Worm (Caenorhabditis elegans) whole organism, late embryonic: ENCODE data around the gene algn-1.

Experiments
- C08G9.2 ChIP-seq: sonication (generic microtip); optimal IDR thresholded peaks from 2 replicates; lab custom pipeline; 2016; ENCODE audit warnings: mild to moderate bottlenecking, missing genetic modification characterization, moderate library complexity, missing compliant biosample characterization
- C38D4.7 ChIP-seq: fragments of 200-800 bp; sonication (Bioruptor generic); optimal IDR thresholded peaks from 2 replicates; lab custom pipeline; 2018; ENCODE audit warnings: mild to moderate bottlenecking, missing genetic modification characterization, moderate library complexity, missing compliant biosample characterization
- F13H6.1 ChIP-seq: sonication (generic microtip); optimal IDR thresholded peaks from 2 replicates; lab custom pipeline; 2016; ENCODE audit warnings: missing genetic modification characterization, missing compliant biosample characterization
- T23F11.4 ChIP-seq: fragments of 200-800 bp; sonication (Bioruptor generic); optimal IDR thresholded peaks from 2 replicates; lab custom pipeline; 2018; ENCODE audit warnings: mild to moderate bottlenecking, missing genetic modification characterization, missing compliant biosample characterization
- ahr-1 ChIP-seq: sonication (generic microtip); optimal IDR thresholded peaks from 2 replicates; lab custom pipeline; 2016; ENCODE audit warnings: missing genetic modification characterization, missing compliant biosample characterization
- ama-1 ChIP-seq: fragments of 150-350 bp; optimal IDR thresholded peaks from 2 replicates; lab custom pipeline; 2014
- ceh-14 ChIP-seq: sonication (generic microtip); optimal IDR thresholded peaks from 2 replicates; lab custom pipeline; 2016; ENCODE audit warnings: missing genotype, missing genetic modification characterization, missing compliant biosample characterization
- ceh-2 ChIP-seq: sonication (generic microtip); optimal IDR thresholded peaks from 2 replicates; lab custom pipeline; 2016; ENCODE audit warnings: missing genotype, missing genetic modification characterization, missing compliant biosample characterization
- ceh-22 ChIP-seq: sonication (generic microtip); optimal IDR thresholded peaks from 2 replicates; lab custom pipeline; 2017; ENCODE audit warnings: missing biosample characterization, missing genetic modification characterization
- ceh-31 ChIP-seq: sonication (generic microtip); optimal IDR thresholded peaks from 2 replicates; lab custom pipeline; 2016; ENCODE audit warnings: missing genetic modification characterization, missing compliant biosample characterization
- ceh-34 ChIP-seq: sonication (generic microtip); optimal IDR thresholded peaks from 2 replicates; lab custom pipeline; 2016; ENCODE audit warnings: mild to moderate bottlenecking, missing genetic modification characterization, missing compliant biosample characterization
- ceh-48 ChIP-seq: sonication (generic microtip); optimal IDR thresholded peaks from 2 replicates; lab custom pipeline; 2016; ENCODE audit warnings: missing genetic modification characterization, inconsistent platforms, missing compliant biosample characterization
- ceh-6 ChIP-seq: fragments of 200-800 bp; sonication (Bioruptor generic); optimal IDR thresholded peaks from 2 replicates; lab custom pipeline; 2018; ENCODE audit warnings: mild to moderate bottlenecking, missing genetic modification characterization, missing compliant biosample characterization
- che-1 ChIP-seq: sonication (generic microtip); optimal IDR thresholded peaks from 2 replicates; lab custom pipeline; 2016; ENCODE audit warnings: mild to moderate bottlenecking, missing genetic modification characterization, missing compliant biosample characterization
- dve-1 ChIP-seq: sonication (generic microtip); optimal IDR thresholded peaks from 2 replicates; lab custom pipeline; 2017; ENCODE audit warnings: antibody characterized with exemption, mild to moderate bottlenecking, missing genetic modification characterization, missing compliant biosample characterization
- elt-2 ChIP-seq: sonication (generic microtip); optimal IDR thresholded peaks from 2 replicates; lab custom pipeline; 2016; ENCODE audit warnings: missing genetic modification reagents, missing genetic modification characterization, missing compliant biosample characterization
- elt-4 ChIP-seq: sonication (generic microtip); optimal IDR thresholded peaks from 2 replicates; lab custom pipeline; 2016; ENCODE audit warnings: missing genetic modification characterization, missing compliant biosample characterization
- ets-4 ChIP-seq: sonication (generic microtip); optimal IDR thresholded peaks from 2 replicates; lab custom pipeline; 2016; ENCODE audit warnings: missing genetic modification characterization, missing compliant biosample characterization
- eyg-1 ChIP-seq: sonication (generic microtip); optimal IDR thresholded peaks from 2 replicates; lab custom pipeline; 2016; ENCODE audit warnings: missing genotype, missing genetic modification characterization, missing compliant biosample characterization
- fax-1 ChIP-seq: sonication (generic microtip); optimal IDR thresholded peaks from 2 replicates; lab custom pipeline; 2016; ENCODE audit warnings: missing genotype, missing genetic modification characterization, missing compliant biosample characterization
- fkh-6 ChIP-seq: sonication (generic microtip); optimal IDR thresholded peaks from 2 replicates; lab custom pipeline; 2016; ENCODE audit warnings: missing genetic modification characterization, missing compliant biosample characterization
- hlh-13 ChIP-seq: fragments of 200-800 bp; sonication (Bioruptor generic); optimal IDR thresholded peaks from 2 replicates; lab custom pipeline; 2018; ENCODE audit warnings: mild to moderate bottlenecking, missing genetic modification characterization, missing compliant biosample characterization
- hlh-15 ChIP-seq: sonication (generic microtip); optimal IDR thresholded peaks from 2 replicates; lab custom pipeline; 2016; ENCODE audit warnings: missing genetic modification characterization, missing compliant biosample characterization
- hlh-8 ChIP-seq: sonication (generic microtip); optimal IDR thresholded peaks from 2 replicates; lab custom pipeline; 2016; ENCODE audit warnings: missing genotype, missing genetic modification characterization, missing compliant biosample characterization
- lim-6 ChIP-seq: sonication (generic microtip); optimal IDR thresholded peaks from 2 replicates; lab custom pipeline; 2016; ENCODE audit warnings: missing genetic modification characterization, missing compliant biosample characterization
- lin-11 ChIP-seq: fragments of 200-800 bp; sonication (Bioruptor generic); optimal IDR thresholded peaks from 2 replicates; lab custom pipeline; 2018; ENCODE audit warnings: mild to moderate bottlenecking, missing genetic modification characterization, missing compliant biosample characterization
- madf-2 ChIP-seq: sonication (generic microtip); optimal IDR thresholded peaks from 2 replicates; lab custom pipeline; 2017; ENCODE audit warnings: missing genetic modification characterization, missing compliant biosample characterization
- mec-3 ChIP-seq: sonication (generic microtip); optimal IDR thresholded peaks from 2 replicates; lab custom pipeline; 2016; ENCODE audit warnings: borderline replicate concordance, missing genetic modification characterization, missing compliant biosample characterization
- nfya-1 ChIP-seq: sonication (generic microtip); optimal IDR thresholded peaks from 2 replicates; lab custom pipeline; 2017; ENCODE audit warnings: missing genetic modification characterization, mild to moderate bottlenecking, missing compliant biosample characterization, antibody characterized with exemption, moderate library complexity
- nhr-11 ChIP-seq: fragments of 150-350 bp; optimal IDR thresholded peaks from 2 replicates; lab custom pipeline; 2014; ENCODE audit warnings: missing biosample characterization, missing genetic modification characterization
- npax-4 ChIP-seq: sonication (generic microtip); optimal IDR thresholded peaks from 2 replicates; lab custom pipeline; 2016; ENCODE audit warnings: missing genetic modification characterization, missing compliant biosample characterization
- odd-2 ChIP-seq: sonication (generic microtip); optimal IDR thresholded peaks from 2 replicates; lab custom pipeline; 2017; ENCODE audit warnings: antibody characterized with exemption, mild to moderate bottlenecking, missing genetic modification characterization, missing compliant biosample characterization
- pat-9 ChIP-seq: fragments of 200-800 bp; sonication (Bioruptor generic); optimal IDR thresholded peaks from 2 replicates; lab custom pipeline; 2018; ENCODE audit warnings: mild to moderate bottlenecking, missing genetic modification characterization, moderate library complexity, missing compliant biosample characterization
- pax-1 ChIP-seq: fragments of 150-350 bp; optimal IDR thresholded peaks from 2 replicates; lab custom pipeline; 2014; ENCODE audit warnings: missing biosample characterization, missing genetic modification characterization
- pqm-1 ChIP-seq: sonication (generic microtip); optimal IDR thresholded peaks from 2 replicates; lab custom pipeline; 2016; ENCODE audit warnings: missing genetic modification characterization, missing compliant biosample characterization
- pros-1 ChIP-seq: fragments of 150-350 bp; optimal IDR thresholded peaks from 2 replicates; lab custom pipeline; 2014; ENCODE audit warnings: missing biosample characterization, missing genetic modification reagents, missing genetic modification characterization
- ref-2 ChIP-seq: sonication (generic microtip); optimal IDR thresholded peaks from 2 replicates; lab custom pipeline; 2016; ENCODE audit warnings: missing genetic modification characterization, missing compliant biosample characterization
- sox-2 ChIP-seq: fragments of 200-800 bp; sonication (Bioruptor generic); IDR thresholded peaks from 2 replicates; pipeline ENCODE4 v1.3.6; 2022; ENCODE audit warnings: missing genetic modification reagents, missing genetic modification characterization, missing compliant biosample characterization
- sox-4 ChIP-seq: sonication (generic microtip); optimal IDR thresholded peaks from 2 replicates; lab custom pipeline; 2017; ENCODE audit warnings: mild to moderate bottlenecking, missing genetic modification characterization, inconsistent platforms, missing compliant biosample characterization
- syd-9 ChIP-seq: sonication (generic microtip); optimal IDR thresholded peaks from 2 replicates; lab custom pipeline; 2016; ENCODE audit warnings: mild to moderate bottlenecking, missing genetic modification characterization, moderate library complexity, missing compliant biosample characterization
- tbx-2 ChIP-seq: sonication (generic microtip); optimal IDR thresholded peaks from 2 replicates; lab custom pipeline; 2016; ENCODE audit warnings: missing genetic modification characterization, missing compliant biosample characterization
- tbx-7 ChIP-seq: sonication (generic microtip); optimal IDR thresholded peaks from 2 replicates; lab custom pipeline; 2016; ENCODE audit warnings: missing genotype, missing genetic modification characterization, missing compliant biosample characterization
- unc-3 ChIP-seq, 2 experiments: fragments of 200-800 bp in 1 of 2; sonication (Bioruptor generic) in 1 of 2; sonication (generic microtip) in 1 of 2; conservative IDR thresholded peaks in 1 of 2; optimal IDR thresholded peaks in 1 of 2; 2 replicates each; pipeline versions ENCODE4 v1.3.6 to Lab custom; 2016 to 2022; ENCODE audit warnings: missing compliant biosample characterization in 2 of 2, missing genetic modification characterization in 2 of 2, missing genetic modification reagents in 1 of 2
- unc-42 ChIP-seq: sonication (generic microtip); optimal IDR thresholded peaks from 2 replicates; lab custom pipeline; 2016; ENCODE audit warnings: missing genotype, missing genetic modification characterization, missing compliant biosample characterization
- unc-55 ChIP-seq: sonication (generic microtip); optimal IDR thresholded peaks from 2 replicates; lab custom pipeline; 2017; ENCODE audit warnings: missing biosample characterization, missing genetic modification reagents, missing genetic modification characterization
- unc-86 ChIP-seq: sonication (generic microtip); optimal IDR thresholded peaks from 2 replicates; lab custom pipeline; 2016; ENCODE audit warnings: missing genetic modification characterization, missing compliant biosample characterization
- zip-5 ChIP-seq: sonication (generic microtip); optimal IDR thresholded peaks from 2 replicates; lab custom pipeline; 2016; ENCODE audit warnings: missing genetic modification characterization, missing compliant biosample characterization
- ztf-16 ChIP-seq: sonication (generic microtip); optimal IDR thresholded peaks from 2 replicates; lab custom pipeline; 2017; ENCODE audit warnings: missing genetic modification characterization, missing compliant biosample characterization

algn-1 gene

ce11 chrIII:6431766-6432228 lies 28.1 kb upstream of the algn-1 start, which contains the start of the genes mrps-17 and txdc-9:
Gene mrps-17, minus strand, starts transcription at chrIII:6431798.
Gene txdc-9, plus strand, starts transcription at chrIII:6432178.
- no peak for TF ChIP-seq hlh-8 (tag; lab: Kevin White, UChicago)
- no peak for TF ChIP-seq dve-1 (tag; lab: Kevin White, UChicago)
- TF ChIP-seq tbx-7 = no peak
- TF ChIP-seq ceh-31 (tag; lab: Kevin White, UChicago) = peak; percentile 66
- TF ChIP-seq nfya-1 (tag; lab: Kevin White, UChicago) = peak; percentile 65
- TF ChIP-seq nhr-11 (tag; lab: Kevin White, UChicago) = no peak
- no peak for TF ChIP-seq ceh-6
- peak; percentile 52 for TF ChIP-seq unc-86 (tag; lab: Kevin White, UChicago)
- TF ChIP-seq madf-2 (tag; lab: Kevin White, UChicago) = no peak
- TF ChIP-seq zip-5 (tag; lab: Kevin White, UChicago) = no peak
- no peak for TF ChIP-seq ceh-22 (tag; lab: Kevin White, UChicago)
- peak; percentile 47 for TF ChIP-seq ceh-48 (tag; lab: Kevin White, UChicago)
- no peak for TF ChIP-seq ets-4
- TF ChIP-seq pax-1 (tag; lab: Kevin White, UChicago) = no peak
- TF ChIP-seq ceh-34 = peak; percentile 31
- peak; percentile 21 for TF ChIP-seq ceh-2 (tag; lab: Kevin White, UChicago)
- no peak for TF ChIP-seq fax-1
- peak; percentile 99 for TF ChIP-seq unc-42 (tag; lab: Kevin White, UChicago)
- TF ChIP-seq ceh-14 (tag; lab: Kevin White, UChicago) = peak; percentile 94
- no peak for TF ChIP-seq pqm-1 (tag; lab: Kevin White, UChicago)
- TF ChIP-seq elt-2 (tag; lab: Kevin White, UChicago) = no peak
- TF ChIP-seq syd-9 (tag; lab: Kevin White, UChicago) = no peak
- peak; percentile 27 for TF ChIP-seq unc-55
- no peak for TF ChIP-seq ref-2 (tag; lab: Kevin White, UChicago)
- no peak for TF ChIP-seq hlh-15
- TF ChIP-seq F13H6.1 (tag; lab: Kevin White, UChicago) = no peak
- TF ChIP-seq lim-6 (tag; lab: Kevin White, UChicago) = no peak
- no peak for TF ChIP-seq C08G9.2 (tag; lab: Kevin White, UChicago)
- peak; percentile 36 for TF ChIP-seq tbx-2 (tag; lab: Kevin White, UChicago)
- TF ChIP-seq eyg-1 (tag; lab: Kevin White, UChicago) = no peak
- no peak for TF ChIP-seq ama-1 (lab: Kevin White, UChicago)
- TF ChIP-seq hlh-13 = no peak
- TF ChIP-seq sox-2 = no peak
- TF ChIP-seq elt-4 (tag; lab: Kevin White, UChicago) = no peak
- no peak for TF ChIP-seq npax-4 (tag; lab: Kevin White, UChicago)
- TF ChIP-seq fkh-6 = no peak
- no peak for TF ChIP-seq unc-3 (GFP tag; conservative IDR thresholded peaks at IDR 0.05; lab: Robert Waterston, UW)
- TF ChIP-seq unc-3 (tag; optimal IDR thresholded peaks at IDR 0.05; lab: Kevin White, UChicago) = no peak
- TF ChIP-seq che-1 = no peak
- TF ChIP-seq C38D4.7 (GFP tag; lab: Kevin White, UChicago) = no peak
- TF ChIP-seq pat-9 (tag; lab: Kevin White, UChicago) = no peak
- no peak for TF ChIP-seq ztf-16 (tag; lab: Kevin White, UChicago)
- TF ChIP-seq, all 69 proteins: peak for 10

ce11 chrIII:6432939-6433338 lies 27.0 kb upstream of the algn-1 start, which contains the start of gene vps-16:
Gene vps-16, plus strand, starts transcription at chrIII:6433239.
- TF ChIP-seq mec-3 (tag; lab: Kevin White, UChicago) = no peak
- TF ChIP-seq lin-11 (tag; lab: Kevin White, UChicago) = no peak
- TF ChIP-seq ahr-1 = no peak
- no peak for TF ChIP-seq sox-2
- TF ChIP-seq sox-4 (tag; lab: Kevin White, UChicago) = no peak
- TF ChIP-seq ceh-14 (tag; lab: Kevin White, UChicago) = no peak
- no peak for TF ChIP-seq dve-1 (tag; lab: Kevin White, UChicago)
- TF ChIP-seq hlh-8 (tag; lab: Kevin White, UChicago) = no peak
- TF ChIP-seq tbx-2 (tag; lab: Kevin White, UChicago) = no peak
- no peak for TF ChIP-seq pros-1 (tag; lab: Kevin White, UChicago)
- no peak for TF ChIP-seq nfya-1 (tag; lab: Kevin White, UChicago)
- TF ChIP-seq odd-2 (tag; lab: Kevin White, UChicago) = no peak
- TF ChIP-seq T23F11.4 (GFP tag; lab: Kevin White, UChicago) = no peak
- no peak for TF ChIP-seq ceh-34
